Worm (Caenorhabditis elegans) whole organism, L1 larva: ENCODE results near the gene Y54G9A.9.

ENCODE experiments used
- C16A3.4 ChIP-seq: fragments of 150-350 bp; optimal IDR thresholded peaks from 2 replicates; lab custom pipeline; 2014; ENCODE audit warnings: missing biosample characterization, missing genetic modification characterization
- C34B4.2 ChIP-seq: sonication (generic microtip); optimal IDR thresholded peaks from 2 replicates; lab custom pipeline; 2017; ENCODE audit warnings: mild to moderate bottlenecking, missing genetic modification characterization, missing compliant biosample characterization
- F16B12.6 ChIP-seq: fragments of 150-350 bp; optimal IDR thresholded peaks from 2 replicates; lab custom pipeline; 2014; ENCODE audit warnings: missing biosample characterization, missing genetic modification characterization
- Y116A8C.19 ChIP-seq: sonication (generic microtip); optimal IDR thresholded peaks from 2 replicates; lab custom pipeline; 2016; ENCODE audit warnings: missing compliant biosample characterization, missing genetic modification characterization, borderline replicate concordance
- aha-1 ChIP-seq: fragments of 150-350 bp; optimal IDR thresholded peaks from 2 replicates; lab custom pipeline; 2014; ENCODE audit warnings: missing biosample characterization, missing genetic modification characterization
- blmp-1 ChIP-seq: fragments of 150-350 bp; optimal IDR thresholded peaks from 2 replicates; lab custom pipeline; 2014; ENCODE audit warnings: missing biosample characterization, missing genetic modification characterization
- ceh-63 ChIP-seq: fragments of 200-800 bp; sonication (Bioruptor generic); optimal IDR thresholded peaks from 2 replicates; lab custom pipeline; 2018; ENCODE audit warnings: mild to moderate bottlenecking, missing genetic modification characterization, missing compliant biosample characterization
- dpl-1 ChIP-seq, 3 experiments: fragments of 150-350 bp in 2 of 3; sonication (generic microtip) in 1 of 3; optimal IDR thresholded peaks; 2 replicates each; lab custom pipeline; 2014 to 2017; ENCODE audit warnings: missing biosample characterization in 3 of 3, missing genetic modification characterization in 3 of 3, missing genetic modification reagents in 3 of 3
- efl-1 ChIP-seq, 4 experiments: fragments of 150-350 bp; optimal IDR thresholded peaks in 3 of 4; peaks in 1 of 4; 1 replicate in 1 of 4; 2 replicates in 3 of 4; lab custom pipeline; 2014; ENCODE audit warnings: missing biosample characterization in 2 of 4, missing genetic modification characterization in 2 of 4, missing genetic modification reagents in 2 of 4
- egl-13 ChIP-seq: sonication (generic microtip); optimal IDR thresholded peaks from 2 replicates; lab custom pipeline; 2016; ENCODE audit warnings: missing genotype, missing genetic modification reagents, missing genetic modification characterization, missing compliant biosample characterization
- elt-3 ChIP-seq, 6 experiments: fragments of 150-350 bp in 1 of 6; sonication (generic microtip); optimal IDR thresholded peaks; 2 replicates each; lab custom pipeline; 2017 to 2018; ENCODE audit warnings: missing biosample characterization in 6 of 6, missing genetic modification characterization in 6 of 6, inconsistent platforms in 1 of 6
- fkh-8 ChIP-seq: sonication (generic microtip); optimal IDR thresholded peaks from 2 replicates; lab custom pipeline; 2016; ENCODE audit warnings: mild to moderate bottlenecking, missing genetic modification characterization, missing compliant biosample characterization
- fos-1 ChIP-seq: fragments of 150-350 bp; optimal IDR thresholded peaks from 2 replicates; lab custom pipeline; 2014; ENCODE audit warnings: missing biosample characterization, missing genetic modification characterization
- grh-1 ChIP-seq: fragments of 200-800 bp; sonication (Bioruptor generic); IDR thresholded peaks from 2 replicates; pipeline ENCODE4 v1.3.6; 2022; ENCODE audit warnings: missing genetic modification reagents, missing genetic modification characterization, missing compliant biosample characterization
- hlh-17 ChIP-seq: fragments of 200-800 bp; sonication (Bioruptor generic); optimal IDR thresholded peaks from 2 replicates; lab custom pipeline; 2018; ENCODE audit warnings: missing genetic modification characterization, mild to moderate bottlenecking, missing compliant biosample characterization, moderate library complexity, borderline replicate concordance
- hpl-2 ChIP-seq: fragments of 150-350 bp; optimal IDR thresholded peaks from 2 replicates; lab custom pipeline; 2014; ENCODE audit warnings: missing biosample characterization, missing genetic modification reagents, missing genetic modification characterization
- lin-14 ChIP-seq: fragments of 200-800 bp; sonication (Bioruptor generic); optimal IDR thresholded peaks from 2 replicates; lab custom pipeline; 2018; ENCODE audit warnings: mild to moderate bottlenecking, missing genetic modification characterization, moderate library complexity, missing compliant biosample characterization
- lin-35 ChIP-seq, 2 experiments: fragments of 150-350 bp; optimal IDR thresholded peaks; 2 replicates each; lab custom pipeline; 2014; ENCODE audit warnings: missing biosample characterization in 2 of 2, missing genetic modification characterization in 2 of 2, missing genetic modification reagents in 2 of 2
- lir-3 ChIP-seq: sonication (generic microtip); optimal IDR thresholded peaks from 2 replicates; lab custom pipeline; 2016; ENCODE audit warnings: mild to moderate bottlenecking, missing genetic modification characterization, moderate library complexity, missing compliant biosample characterization; ENCODE audit not compliant: poor library complexity
- lsy-2 ChIP-seq, 2 experiments: fragments of 150-350 bp; optimal IDR thresholded peaks; 2 replicates each; lab custom pipeline; 2014; ENCODE audit warnings: missing biosample characterization in 2 of 2, missing genetic modification characterization in 2 of 2
- mdl-1 ChIP-seq, 2 experiments: fragments of 150-350 bp; optimal IDR thresholded peaks; 2 replicates each; lab custom pipeline; 2014 to 2017; ENCODE audit warnings: missing biosample characterization in 2 of 2, missing genetic modification characterization in 2 of 2, inconsistent platforms in 1 of 2
- mep-1 ChIP-seq: fragments of 150-350 bp; optimal IDR thresholded peaks from 2 replicates; lab custom pipeline; 2014; ENCODE audit warnings: missing biosample characterization, missing genetic modification characterization
- nhr-12 ChIP-seq: sonication (generic microtip); optimal IDR thresholded peaks from 2 replicates; lab custom pipeline; 2017; ENCODE audit warnings: missing biosample characterization, missing genetic modification characterization
- nhr-19 ChIP-seq: fragments of 200-800 bp; sonication (Bioruptor generic); conservative IDR thresholded peaks from 2 replicates; pipeline ENCODE4 v1.3.6; 2022; ENCODE audit warnings: missing genetic modification characterization, missing compliant biosample characterization
- nhr-20 ChIP-seq: sonication (generic microtip); optimal IDR thresholded peaks from 2 replicates; lab custom pipeline; 2016; ENCODE audit warnings: mild to moderate bottlenecking, missing genetic modification characterization, missing compliant biosample characterization
- nhr-237 ChIP-seq: fragments of 150-350 bp; optimal IDR thresholded peaks from 2 replicates; lab custom pipeline; 2014; ENCODE audit warnings: missing biosample characterization, missing genetic modification characterization
- nhr-71 ChIP-seq: sonication (generic microtip); optimal IDR thresholded peaks from 2 replicates; lab custom pipeline; 2016; ENCODE audit warnings: mild to moderate bottlenecking, missing genetic modification characterization, moderate library complexity, missing compliant biosample characterization
- nhr-77 ChIP-seq: fragments of 150-350 bp; optimal IDR thresholded peaks from 2 replicates; lab custom pipeline; 2014; ENCODE audit warnings: missing biosample characterization, missing genetic modification characterization
- nhr-85 ChIP-seq: sonication (generic microtip); peaks from one replicate; lab custom pipeline; 2016; ENCODE audit warnings: missing genetic modification characterization, inconsistent platforms, missing compliant biosample characterization
- nhr-90 ChIP-seq: sonication (generic microtip); optimal IDR thresholded peaks from 2 replicates; lab custom pipeline; 2016; ENCODE audit warnings: mild to moderate bottlenecking, missing genetic modification characterization, missing compliant biosample characterization; ENCODE audit not compliant: poor library complexity
- rnt-1 ChIP-seq: sonication (generic microtip); optimal IDR thresholded peaks from 2 replicates; lab custom pipeline; 2016; ENCODE audit warnings: mild to moderate bottlenecking, missing genetic modification characterization, moderate library complexity, missing compliant biosample characterization
- skn-1 ChIP-seq: fragments of 150-350 bp; optimal IDR thresholded peaks from 2 replicates; lab custom pipeline; 2014; ENCODE audit warnings: missing biosample characterization, missing genetic modification characterization
- snu-23 ChIP-seq: sonication (generic microtip); optimal IDR thresholded peaks from 2 replicates; lab custom pipeline; 2016; ENCODE audit warnings: missing genetic modification characterization, missing compliant biosample characterization
- tbx-2 ChIP-seq: sonication (generic microtip); optimal IDR thresholded peaks from 2 replicates; lab custom pipeline; 2016; ENCODE audit warnings: missing genetic modification characterization, missing compliant biosample characterization
- unc-130 ChIP-seq: fragments of 150-350 bp; optimal IDR thresholded peaks from 2 replicates; lab custom pipeline; 2017; ENCODE audit warnings: missing biosample characterization, missing genetic modification characterization, inconsistent platforms
- unc-30 ChIP-seq: sonication (generic microtip); optimal IDR thresholded peaks from 2 replicates; lab custom pipeline; 2017; ENCODE audit warnings: missing biosample characterization, missing genetic modification characterization
- unc-62 ChIP-seq: fragments of 150-350 bp; optimal IDR thresholded peaks from 2 replicates; lab custom pipeline; 2014; ENCODE audit warnings: missing biosample characterization, missing genetic modification reagents, missing genetic modification characterization
- unc-86 ChIP-seq: sonication (generic microtip); optimal IDR thresholded peaks from 2 replicates; lab custom pipeline; 2016; ENCODE audit warnings: missing genetic modification characterization, missing compliant biosample characterization
- vab-15 ChIP-seq: sonication (generic microtip); optimal IDR thresholded peaks from 2 replicates; lab custom pipeline; 2017; ENCODE audit warnings: missing genotype, mild to moderate bottlenecking, missing genetic modification characterization, missing compliant biosample characterization
- xbp-1 ChIP-seq: sonication (generic microtip); optimal IDR thresholded peaks from 2 replicates; lab custom pipeline; 2016; ENCODE audit warnings: missing genetic modification characterization, missing compliant biosample characterization
- zag-1 ChIP-seq: fragments of 150-350 bp; optimal IDR thresholded peaks from 2 replicates; lab custom pipeline; 2014; ENCODE audit warnings: missing biosample characterization, missing genetic modification characterization
- ztf-11 ChIP-seq, 2 experiments: sonication (generic microtip); optimal IDR thresholded peaks; 2 replicates each; lab custom pipeline; 2016 to 2017; ENCODE audit warnings: missing genetic modification characterization in 2 of 2, missing biosample characterization in 1 of 2, missing compliant biosample characterization in 1 of 2
- ztf-4 ChIP-seq: fragments of 150-350 bp; optimal IDR thresholded peaks from 2 replicates; lab custom pipeline; 2014; ENCODE audit warnings: missing biosample characterization, missing genetic modification characterization

Gene Y54G9A.9

ce11 chrII:13725793-13726192 is 3.7 kb upstream of the Y54G9A.9 start, which contains the start of the genes Y54G9A.7 and bub-3:
Y54G9A.7 (minus strand) TSS chrII:13725799.
bub-3 (plus strand) TSS chrII:13726062.
- TF ChIP-seq snu-23 (peak; percentile 40), lin-35 (GFP tag; optimal IDR thresholded peaks at IDR 0.05; lab: Kevin White, UChicago) (peak; percentile 61 to 75), C16A3.4 (tag; lab: Kevin White, UChicago) (no peak), unc-130 (tag; lab: Kevin White, UChicago) (peak; percentile 25), xbp-1 (tag; lab: Kevin White, UChicago) (peak; percentile 11), egl-13 (tag; lab: Kevin White, UChicago) (no peak), efl-1 (optimal IDR thresholded peaks at IDR 0.05; lab: Kevin White, UChicago) (peak; percentile 45 to 71), efl-1 (GFP tag; optimal IDR thresholded peaks at IDR 0.05 in 1 of 2; lab: Kevin White, UChicago) (peak; percentile 74 to 96), dpl-1 (GFP tag; optimal IDR thresholded peaks at IDR 0.05; lab: Kevin White, UChicago) (peak; percentile 48 to 70 (median 60)), F16B12.6 (tag; lab: Kevin White, UChicago) (peak; percentile 84), lsy-2 (tag; optimal IDR thresholded peaks at IDR 0.05; lab: Kevin White, UChicago) (peak; percentile 36 to 43), nhr-77 (tag; lab: Kevin White, UChicago) (peak; percentile 4), nhr-85 (tag; lab: Kevin White, UChicago) (peak; percentile 58), nhr-237 (tag; lab: Kevin White, UChicago) (no peak), hlh-17 (GFP tag; lab: Kevin White, UChicago) (no peak)

ce11 chrII:13732146-13732545 is 2.6 kb downstream of the Y54G9A.9 start:
- no peak for TF ChIP-seq fkh-8
- TF ChIP-seq Y116A8C.19, result no peak

- 0 out of 2 replicates have a peak, but pooled peaks have one; percentile 16 for TF ChIP-seq grh-1 (GFP tag; lab: Robert Waterston, UW)
- TF ChIP-seq hlh-17 (GFP tag; lab: Kevin White, UChicago), result no peak
- no peak for TF ChIP-seq ztf-4 (tag; lab: Kevin White, UChicago)
- TF ChIP-seq C34B4.2 (tag; lab: Kevin White, UChicago), result no peak
Measured at ce11 chrII:13732577-13732976, 3.1 kb downstream of the Y54G9A.9 start.

ce11 chrII:13736089-13736488 is 6.6 kb downstream of the Y54G9A.9 start, which contains the start of gene R06B9.5:
R06B9.5 (plus strand) TSS chrII:13736320.
- TF ChIP-seq zag-1 (tag; lab: Kevin White, UChicago) (no peak), fos-1 (tag; lab: Kevin White, UChicago) (no peak), unc-30 (no peak), ceh-63 (GFP tag; lab: Kevin White, UChicago) (no peak), C34B4.2 (tag; lab: Kevin White, UChicago) (no peak), nhr-85 (tag; lab: Kevin White, UChicago) (peak; percentile 59), efl-1 (optimal IDR thresholded peaks at IDR 0.05; lab: Kevin White, UChicago) (no peak), efl-1 (GFP tag; optimal IDR thresholded peaks at IDR 0.05 in 1 of 2; lab: Kevin White, UChicago) (peak in 1 of 2 experiments; percentile 55), hpl-2 (GFP tag; lab: Kevin White, UChicago) (no peak), unc-62 (GFP tag; lab: Kevin White, UChicago) (no peak)

ce11 chrII:13736906-13737305 is 7.4 kb downstream of the Y54G9A.9 start:
- no peak for TF ChIP-seq rnt-1 (tag; lab: Kevin White, UChicago)
- TF ChIP-seq mdl-1 (tag; optimal IDR thresholded peaks at IDR 0.05; lab: Kevin White, UChicago), result peak in 1 of 2 experiments; percentile 39
- peak; percentile 32 for TF ChIP-seq nhr-71
- peak; percentile 13 for TF ChIP-seq tbx-2 (tag; lab: Kevin White, UChicago)
- peak; percentile 76 for TF ChIP-seq blmp-1
- TF ChIP-seq aha-1, result no peak
- no peak for TF ChIP-seq vab-15
- TF ChIP-seq mep-1 (tag; lab: Kevin White, UChicago), result peak; percentile 3
- TF ChIP-seq skn-1 (tag; lab: Kevin White, UChicago), result no peak
- TF ChIP-seq nhr-85 (tag; lab: Kevin White, UChicago), result peak; percentile 67
- peak; percentile 11 for TF ChIP-seq nhr-90 (tag; lab: Kevin White, UChicago)
- TF ChIP-seq snu-23, result peak; percentile 34
- TF ChIP-seq ztf-11 (tag; optimal IDR thresholded peaks at IDR 0.05; lab: Kevin White, UChicago), result no peak
- TF ChIP-seq elt-3 (tag; optimal IDR thresholded peaks at IDR 0.05; lab: Kevin White, UChicago), result no peak
- TF ChIP-seq lir-3 (tag; lab: Kevin White, UChicago), result no peak
- TF ChIP-seq lin-14 (GFP tag; lab: Kevin White, UChicago), result peak; percentile 58
- no peak for TF ChIP-seq nhr-77 (tag; lab: Kevin White, UChicago)
- TF ChIP-seq efl-1 (optimal IDR thresholded peaks at IDR 0.05; lab: Kevin White, UChicago), result no peak
- TF ChIP-seq efl-1 (GFP tag; optimal IDR thresholded peaks at IDR 0.05 in 1 of 2; lab: Kevin White, UChicago), result no peak
- TF ChIP-seq nhr-20 (tag; lab: Kevin White, UChicago), result peak; percentile 39
- no peak for TF ChIP-seq nhr-12
- TF ChIP-seq nhr-19 (GFP tag; lab: Robert Waterston, UW), result peak; percentile 46
- TF ChIP-seq unc-86 (tag; lab: Kevin White, UChicago), result no peak
